Worm (Caenorhabditis elegans) whole organism, L4 larva: ENCODE measurements around the gene F47G3.4.

Experiments
- F26F4.8 ChIP-seq: fragments of 200-800 bp; sonication (Bioruptor generic); conservative IDR thresholded peaks from 2 replicates; pipeline ENCODE4 v1.3.6; 2022; ENCODE audit warnings: missing genetic modification characterization, missing compliant biosample characterization
- F37D6.2 ChIP-seq: sonication (generic microtip); optimal IDR thresholded peaks from 2 replicates; lab custom pipeline; 2016; ENCODE audit warnings: mild to moderate bottlenecking, missing genetic modification characterization, missing compliant biosample characterization
- F44E2.7 ChIP-seq: fragments of 200-800 bp; sonication (Bioruptor generic); IDR thresholded peaks from 2 replicates; pipeline ENCODE4 v2.1.2; 2022; ENCODE audit warnings: missing genetic modification characterization, missing compliant biosample characterization
- F49E8.2 ChIP-seq: sonication (generic microtip); optimal IDR thresholded peaks from 2 replicates; lab custom pipeline; 2016; ENCODE audit warnings: missing compliant biosample characterization, mild to moderate bottlenecking, missing genetic modification characterization, borderline replicate concordance
- R02D3.7 ChIP-seq: fragments of 150-350 bp; sonication (generic microtip); optimal IDR thresholded peaks from 3 replicates; lab custom pipeline; 2014; ENCODE audit warnings: missing biosample characterization, missing genetic modification characterization
- T26A8.4 ChIP-seq: fragments of 200-800 bp; sonication (Bioruptor generic); IDR thresholded peaks from 2 replicates; pipeline ENCODE4 v1.3.6; 2022; ENCODE audit warnings: missing genetic modification characterization, missing compliant biosample characterization
- Y5F2A.4 ChIP-seq: fragments of 200-800 bp; sonication (Bioruptor generic); optimal IDR thresholded peaks from 2 replicates; lab custom pipeline; 2018; ENCODE audit warnings: mild to moderate bottlenecking, missing genetic modification characterization, missing compliant biosample characterization
- Y75B8A.6 ChIP-seq: fragments of 200-800 bp; sonication (Bioruptor generic); IDR thresholded peaks from 2 replicates; pipeline ENCODE4 v1.3.6; 2022; ENCODE audit warnings: missing genetic modification reagents, missing genetic modification characterization, missing compliant biosample characterization
- aha-1 ChIP-seq: fragments of 150-350 bp; peaks from one replicate; lab custom pipeline; 2014; ENCODE audit warnings: missing biosample characterization, missing genetic modification characterization
- aly-2 ChIP-seq: sonication (generic microtip); optimal IDR thresholded peaks from 2 replicates; lab custom pipeline; 2018; ENCODE audit warnings: missing biosample characterization, missing genetic modification characterization
- ama-1 ChIP-seq: fragments of 150-350 bp; optimal IDR thresholded peaks from 2 replicates; lab custom pipeline; 2014; ENCODE audit warnings: inconsistent platforms, mixed read lengths
- ceh-28 ChIP-seq: fragments of 150-350 bp; optimal IDR thresholded peaks from 2 replicates; lab custom pipeline; 2014; ENCODE audit warnings: missing biosample characterization, missing genetic modification reagents, missing genetic modification characterization
- ceh-32 ChIP-seq: sonication (generic microtip); optimal IDR thresholded peaks from 2 replicates; lab custom pipeline; 2016; ENCODE audit warnings: mild to moderate bottlenecking, missing genetic modification characterization, missing compliant biosample characterization; ENCODE audit not compliant: poor library complexity
- ceh-62 ChIP-seq: sonication (generic microtip); optimal IDR thresholded peaks from 2 replicates; lab custom pipeline; 2017; ENCODE audit warnings: missing biosample characterization, missing genetic modification characterization
- cey-2 ChIP-seq: sonication (generic microtip); optimal IDR thresholded peaks from 3 replicates; lab custom pipeline; 2017; ENCODE audit warnings: missing genetic modification characterization, mild to moderate bottlenecking, missing compliant biosample characterization, antibody characterized with exemption, borderline replicate concordance; ENCODE audit not compliant: insufficient read depth
- daf-19 ChIP-seq: fragments of 200-800 bp; sonication (Bioruptor generic); conservative IDR thresholded peaks from 2 replicates; pipeline ENCODE4 v1.3.6; 2022; ENCODE audit warnings: missing genetic modification characterization, missing compliant biosample characterization
- daf-8 ChIP-seq: fragments of 200-800 bp; sonication (Bioruptor generic); IDR thresholded peaks from 2 replicates; pipeline ENCODE4 v1.3.6; 2022; ENCODE audit warnings: missing genetic modification characterization, missing compliant biosample characterization
- dmd-6 ChIP-seq: fragments of 200-800 bp; sonication (Bioruptor generic); IDR thresholded peaks from 2 replicates; pipeline ENCODE4 v1.3.6; 2022; ENCODE audit warnings: missing genetic modification reagents, missing genetic modification characterization, missing compliant biosample characterization
- dpl-1 ChIP-seq: fragments of 150-350 bp; optimal IDR thresholded peaks from 2 replicates; lab custom pipeline; 2014; ENCODE audit warnings: missing biosample characterization, missing genetic modification reagents, missing genetic modification characterization
- dve-1 ChIP-seq: sonication (generic microtip); optimal IDR thresholded peaks from 2 replicates; lab custom pipeline; 2017; ENCODE audit warnings: antibody characterized with exemption, mild to moderate bottlenecking, missing genetic modification characterization, missing compliant biosample characterization; ENCODE audit not compliant: insufficient read depth
- egl-43 ChIP-seq: fragments of 200-800 bp; sonication (Bioruptor generic); IDR thresholded peaks from 2 replicates; pipeline ENCODE4 v1.3.6; 2022; ENCODE audit warnings: missing genetic modification reagents, missing genetic modification characterization, missing compliant biosample characterization
- hlh-11 ChIP-seq: fragments of 200-800 bp; sonication (Bioruptor generic); optimal IDR thresholded peaks from 2 replicates; lab custom pipeline; 2018; ENCODE audit warnings: mild to moderate bottlenecking, missing genetic modification characterization, missing compliant biosample characterization
- lim-7 ChIP-seq: fragments of 200-800 bp; sonication (Bioruptor generic); IDR thresholded peaks from 2 replicates; pipeline ENCODE4 v1.3.6; 2022; ENCODE audit warnings: missing genetic modification characterization, missing compliant biosample characterization
- lin-1 ChIP-seq: fragments of 200-800 bp; sonication (Bioruptor generic); IDR thresholded peaks from 2 replicates; pipeline ENCODE4 v1.3.6; 2022; ENCODE audit warnings: missing genetic modification reagents, missing genetic modification characterization, missing compliant biosample characterization
- lin-13 ChIP-seq: fragments of 150-350 bp; optimal IDR thresholded peaks from 2 replicates; lab custom pipeline; 2014; ENCODE audit warnings: missing biosample characterization, missing genetic modification reagents, missing genetic modification characterization
- lin-38 ChIP-seq: fragments of 200-800 bp; sonication (Bioruptor generic); IDR thresholded peaks from 2 replicates; pipeline ENCODE4 v1.3.6; 2022; ENCODE audit warnings: missing genetic modification reagents, missing genetic modification characterization, missing compliant biosample characterization
- lin-39 ChIP-seq: fragments of 150-350 bp; optimal IDR thresholded peaks from 2 replicates; lab custom pipeline; 2014; ENCODE audit warnings: missing biosample characterization, missing genetic modification reagents, missing genetic modification characterization
- lir-3 ChIP-seq: sonication (generic microtip); optimal IDR thresholded peaks from 2 replicates; lab custom pipeline; 2016; ENCODE audit warnings: mild to moderate bottlenecking, missing genetic modification characterization, missing compliant biosample characterization
- mep-1 ChIP-seq: fragments of 150-350 bp; sonication (generic microtip); optimal IDR thresholded peaks from 3 replicates; lab custom pipeline; 2014; ENCODE audit warnings: missing biosample characterization, missing genetic modification characterization
- mes-2 ChIP-seq: sonication (generic microtip); optimal IDR thresholded peaks from 2 replicates; lab custom pipeline; 2016; ENCODE audit warnings: missing genotype, mild to moderate bottlenecking, missing genetic modification characterization, missing compliant biosample characterization; ENCODE audit not compliant: poor library complexity, severe bottlenecking
- mxl-3 ChIP-seq: fragments of 200-800 bp; sonication (Bioruptor generic); optimal IDR thresholded peaks from 2 replicates; lab custom pipeline; 2018; ENCODE audit warnings: mild to moderate bottlenecking, missing genetic modification characterization, missing compliant biosample characterization
- nhr-10 ChIP-seq: fragments of 150-350 bp; optimal IDR thresholded peaks from 2 replicates; lab custom pipeline; 2014; ENCODE audit warnings: missing biosample characterization, missing genetic modification characterization
- nhr-11 ChIP-seq: fragments of 150-350 bp; optimal IDR thresholded peaks from 2 replicates; lab custom pipeline; 2014; ENCODE audit warnings: missing biosample characterization, missing genetic modification characterization
- nhr-111 ChIP-seq: fragments of 200-800 bp; sonication (Bioruptor generic); optimal IDR thresholded peaks from 2 replicates; lab custom pipeline; 2018; ENCODE audit warnings: mild to moderate bottlenecking, missing genetic modification characterization, missing compliant biosample characterization
- nhr-237 ChIP-seq: sonication (generic microtip); optimal IDR thresholded peaks from 2 replicates; lab custom pipeline; 2017; ENCODE audit warnings: missing biosample characterization, missing genetic modification characterization
- nhr-25 ChIP-seq: sonication (generic microtip); optimal IDR thresholded peaks from 2 replicates; lab custom pipeline; 2017; ENCODE audit warnings: missing genetic modification characterization, mild to moderate bottlenecking, missing compliant biosample characterization, antibody characterized with exemption, moderate library complexity, borderline replicate concordance; ENCODE audit not compliant: insufficient read depth
- nhr-42 ChIP-seq: fragments of 200-800 bp; sonication (Bioruptor generic); IDR thresholded peaks from 2 replicates; pipeline ENCODE4 v1.3.6; 2022; ENCODE audit warnings: missing genetic modification characterization, missing compliant biosample characterization
- nhr-48 ChIP-seq: sonication (generic microtip); optimal IDR thresholded peaks from 2 replicates; lab custom pipeline; 2016; ENCODE audit warnings: mild to moderate bottlenecking, missing genetic modification characterization, missing compliant biosample characterization
- nhr-6 ChIP-seq: fragments of 150-350 bp; optimal IDR thresholded peaks from 2 replicates; lab custom pipeline; 2014; ENCODE audit warnings: missing biosample characterization, missing genetic modification characterization
- nhr-76 ChIP-seq: fragments of 150-350 bp; optimal IDR thresholded peaks from 2 replicates; lab custom pipeline; 2014; ENCODE audit warnings: missing biosample characterization, missing genetic modification characterization
- php-3 ChIP-seq: fragments of 200-800 bp; sonication (Bioruptor generic); IDR thresholded peaks from 2 replicates; pipeline ENCODE4 v1.3.6; 2022; ENCODE audit warnings: missing genetic modification reagents, missing genetic modification characterization, missing compliant biosample characterization
- pqm-1 ChIP-seq: sonication (generic microtip); optimal IDR thresholded peaks from 2 replicates; lab custom pipeline; 2017; ENCODE audit warnings: missing biosample characterization, missing genetic modification characterization
- snpc-1.2 ChIP-seq: fragments of 200-800 bp; sonication (Bioruptor generic); IDR thresholded peaks from 2 replicates; pipeline ENCODE4 v1.3.6; 2022; ENCODE audit warnings: missing genetic modification reagents, missing genetic modification characterization, missing compliant biosample characterization
- spr-3 ChIP-seq: fragments of 200-800 bp; sonication (Bioruptor generic); optimal IDR thresholded peaks from 2 replicates; lab custom pipeline; 2018; ENCODE audit warnings: mild to moderate bottlenecking, missing genetic modification characterization, missing compliant biosample characterization
- tag-97 ChIP-seq: fragments of 200-800 bp; sonication (Bioruptor generic); IDR thresholded peaks from 2 replicates; pipeline ENCODE4 v1.3.6; 2022; ENCODE audit warnings: missing genetic modification characterization, missing compliant biosample characterization
- vab-7 ChIP-seq: fragments of 200-800 bp; sonication (Bioruptor generic); IDR thresholded peaks from 2 replicates; pipeline ENCODE4 v1.3.6; 2022; ENCODE audit warnings: missing genetic modification reagents, missing genetic modification characterization, missing compliant biosample characterization
- zfp-3 ChIP-seq: fragments of 200-800 bp; sonication (Bioruptor generic); conservative IDR thresholded peaks from 2 replicates; pipeline ENCODE4 v1.3.6; 2022; ENCODE audit warnings: missing genetic modification reagents, missing genetic modification characterization, missing compliant biosample characterization
- zip-2 ChIP-seq: fragments of 150-350 bp; optimal IDR thresholded peaks from 2 replicates; lab custom pipeline; 2014; ENCODE audit warnings: missing biosample characterization, missing genetic modification characterization
- ztf-7 ChIP-seq: fragments of 150-350 bp; optimal IDR thresholded peaks from 2 replicates; lab custom pipeline; 2014; ENCODE audit warnings: missing biosample characterization, missing genetic modification characterization

The F47G3.4 gene

DNA sequence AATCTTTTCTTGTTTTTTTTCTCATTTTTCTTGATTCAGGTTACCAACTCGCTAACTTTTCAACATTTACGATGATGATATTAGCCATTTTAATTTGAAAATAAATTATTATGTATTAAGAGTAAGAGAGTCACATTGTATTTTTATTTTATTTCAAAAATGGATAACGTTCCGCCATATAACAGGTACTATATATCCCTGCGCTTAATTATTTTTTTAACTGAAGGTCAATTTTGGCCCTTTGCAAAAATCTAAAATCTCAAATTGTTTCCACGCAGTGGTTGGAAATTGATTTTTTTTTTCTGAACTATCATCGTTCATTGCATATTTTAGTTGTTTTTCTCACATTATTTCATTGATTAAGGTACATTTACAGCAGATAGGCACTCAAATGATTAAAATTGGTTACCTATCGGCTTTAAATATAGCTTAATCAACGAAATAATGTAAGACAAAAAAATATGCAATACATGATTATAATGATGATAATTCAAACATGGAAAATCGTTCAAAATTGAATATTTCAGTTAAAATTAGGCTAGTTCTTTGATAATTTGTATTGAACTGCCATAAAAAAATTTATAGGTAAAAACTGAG, 16.6 kb upstream of the F47G3.4 start (continued):
- TF ChIP-seq zip-2 (tag; lab: Kevin White, UChicago) (peak; percentile 91), mep-1 (tag; lab: Kevin White, UChicago) (peak; percentile 99), spr-3 (GFP tag; lab: Kevin White, UChicago) (peak; percentile 68), cey-2 (tag; lab: Kevin White, UChicago) (peak; percentile 59), nhr-42 (peak; percentile 95), aly-2 (tag; lab: Kevin White, UChicago) (no peak), nhr-25 (tag; lab: Kevin White, UChicago) (peak; percentile 13), R02D3.7 (tag; lab: Kevin White, UChicago) (no peak), tag-97 (GFP tag; lab: Robert Waterston, UW) (0 out of 2 replicates have a peak, but pooled peaks have one; percentile 10), lin-39 (tag; lab: Kevin White, UChicago) (no peak), ceh-62 (no peak), daf-8 (no peak), lin-13 (GFP tag; lab: Kevin White, UChicago) (peak; percentile 63), egl-43 (GFP tag; lab: Robert Waterston, UW) (0 out of 2 replicates have a peak, but pooled peaks have one; percentile 42), ceh-32 (peak; percentile 48), dmd-6 (peak; percentile 85), lim-7 (GFP tag; lab: Robert Waterston, UW) (no peak), hlh-11 (tag; lab: Kevin White, UChicago) (peak; percentile 89), nhr-6 (tag; lab: Kevin White, UChicago) (peak; percentile 85), lir-3 (tag; lab: Kevin White, UChicago) (peak; percentile 67), php-3 (GFP tag; lab: Robert Waterston, UW) (peak; percentile 91), ztf-7 (tag; lab: Kevin White, UChicago) (peak; percentile 94), F49E8.2 (tag; lab: Kevin White, UChicago) (no peak), nhr-10 (tag; lab: Kevin White, UChicago) (peak; percentile 84), vab-7 (GFP tag; lab: Robert Waterston, UW) (peak; percentile 83), mes-2 (tag; lab: Kevin White, UChicago) (peak; percentile 88), daf-19 (GFP tag; lab: Robert Waterston, UW) (peak; percentile 71; the same call in 1 of the 2 replicates), ceh-28 (tag; lab: Kevin White, UChicago) (peak; percentile 62), dve-1 (tag; lab: Kevin White, UChicago) (peak; percentile 97), nhr-11 (tag; lab: Kevin White, UChicago) (peak; percentile 70), pqm-1 (tag; lab: Kevin White, UChicago) (no peak), ama-1 (lab: Kevin White, UChicago) (no peak), aha-1 (tag; lab: Kevin White, UChicago) (peak; percentile 27), nhr-76 (tag; lab: Kevin White, UChicago) (peak; percentile 67), nhr-48 (peak; percentile 91), T26A8.4 (GFP tag; lab: Robert Waterston, UW) (peak; percentile 97), F26F4.8 (GFP tag; lab: Robert Waterston, UW) (no peak)

DNA sequence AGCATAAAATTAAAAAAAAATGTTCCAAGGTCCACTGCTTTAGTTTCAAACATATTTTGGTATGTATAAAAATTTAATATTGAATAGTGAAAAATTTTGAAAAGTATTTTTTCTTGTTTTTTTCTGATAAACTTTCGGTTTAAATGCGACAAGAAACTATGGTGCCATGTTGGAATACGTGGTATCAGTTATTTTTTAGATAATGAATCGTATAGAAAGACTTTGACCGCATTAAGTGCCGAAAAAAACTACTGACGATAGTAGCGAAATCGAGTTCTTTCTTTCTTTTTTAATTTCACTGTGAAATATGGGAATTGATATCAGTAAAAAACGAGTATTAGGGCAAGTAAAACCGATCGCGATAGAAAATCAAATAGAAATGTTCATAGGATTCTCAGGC, 15.5 kb upstream of the F47G3.4 start, which contains the start of gene T24D8.6:
Gene T24D8.6, minus strand, starts transcription at position 101 of the 400 bp plus-strand sequence.
- TF ChIP-seq dpl-1 (GFP tag; lab: Kevin White, UChicago): no peak
- no peak for TF ChIP-seq F44E2.7 (GFP tag; lab: Robert Waterston, UW)
- no peak for TF ChIP-seq tag-97 (GFP tag; lab: Robert Waterston, UW)
- TF ChIP-seq lin-1 (GFP tag; lab: Robert Waterston, UW): no peak
- TF ChIP-seq nhr-111 (GFP tag; lab: Kevin White, UChicago): no peak
- TF ChIP-seq Y75B8A.6 (GFP tag; lab: Robert Waterston, UW): no peak
- no peak for TF ChIP-seq zfp-3
- no peak for TF ChIP-seq lir-3 (tag; lab: Kevin White, UChicago)
- TF ChIP-seq ama-1 (lab: Kevin White, UChicago): no peak
- TF ChIP-seq T26A8.4 (GFP tag; lab: Robert Waterston, UW): no peak
- TF ChIP-seq nhr-76 (tag; lab: Kevin White, UChicago): no peak
- no peak for TF ChIP-seq nhr-25 (tag; lab: Kevin White, UChicago)
- no peak for TF ChIP-seq mxl-3 (GFP tag; lab: Kevin White, UChicago)
- TF ChIP-seq lin-38: no peak
- no peak for TF ChIP-seq F37D6.2
- TF ChIP-seq vab-7 (GFP tag; lab: Robert Waterston, UW): no peak
- TF ChIP-seq snpc-1.2 (GFP tag; lab: Robert Waterston, UW): no peak
- no peak for TF ChIP-seq nhr-237 (tag; lab: Kevin White, UChicago)
- no peak for TF ChIP-seq lin-39 (tag; lab: Kevin White, UChicago)
- TF ChIP-seq Y5F2A.4 (GFP tag; lab: Kevin White, UChicago): no peak
